Fruit fly (Drosophila melanogaster) whole organism, prepupa: Measurements from ENCODE around the gene Exn.

ENCODE experiments used
- Blimp-1 ChIP-seq: fragments of 200-800 bp; sonication (Bioruptor generic); optimal IDR thresholded peaks from 3 replicates; lab custom pipeline; 2017; ENCODE audit warnings: missing biosample characterization, missing genetic modification characterization, mild to moderate bottlenecking, moderate library complexity, missing genetic modification reagents
- CG10631 ChIP-seq: fragments of 200-800 bp; sonication (Bioruptor generic); optimal IDR thresholded peaks from 2 replicates; lab custom pipeline; 2016; ENCODE audit warnings: missing biosample characterization, missing genetic modification characterization
- CG10669 ChIP-seq: fragments of 200-800 bp; sonication (Bioruptor generic); optimal IDR thresholded peaks from 3 replicates; lab custom pipeline; 2018; ENCODE audit warnings: missing biosample characterization, mild to moderate bottlenecking, missing genetic modification characterization, moderate library complexity
- CG11902 ChIP-seq: fragments of 200-800 bp; sonication (Bioruptor generic); optimal IDR thresholded peaks from 3 replicates; lab custom pipeline; 2016; ENCODE audit warnings: missing biosample characterization, missing genetic modification characterization
- CG16779 ChIP-seq: fragments of 200-800 bp; sonication (Bioruptor generic); optimal IDR thresholded peaks from 3 replicates; lab custom pipeline; 2017; ENCODE audit warnings: missing biosample characterization, mild to moderate bottlenecking, missing genetic modification characterization
- CG3032 ChIP-seq: fragments of 200-800 bp; optimal IDR thresholded peaks from 2 replicates; lab custom pipeline; 2019; ENCODE audit warnings: missing biosample characterization, mild to moderate bottlenecking, missing genetic modification characterization, moderate library complexity
- CG32006 ChIP-seq: fragments of 200-800 bp; sonication (Bioruptor generic); optimal IDR thresholded peaks from 3 replicates; lab custom pipeline; 2017; ENCODE audit warnings: missing biosample characterization, mild to moderate bottlenecking, missing genetic modification characterization
- CG3919 ChIP-seq: fragments of 200-800 bp; sonication (Bioruptor generic); optimal IDR thresholded peaks from 3 replicates; lab custom pipeline; 2016; ENCODE audit warnings: missing biosample characterization, missing genetic modification characterization
- CG6276 ChIP-seq: fragments of 200-800 bp; sonication (Bioruptor generic); optimal IDR thresholded peaks from 2 replicates; lab custom pipeline; 2017; ENCODE audit warnings: missing biosample characterization, mild to moderate bottlenecking, missing genetic modification characterization
- CG6792 ChIP-seq: fragments of 200-800 bp; sonication (Bioruptor generic); optimal IDR thresholded peaks from 3 replicates; lab custom pipeline; 2016; ENCODE audit warnings: missing biosample characterization, missing genetic modification characterization
- CG6854 ChIP-seq: fragments of 200-800 bp; sonication (Bioruptor generic); optimal IDR thresholded peaks from 2 replicates; lab custom pipeline; 2017; ENCODE audit warnings: missing biosample characterization, mild to moderate bottlenecking, missing genetic modification characterization
- CG8632 ChIP-seq: fragments of 200-800 bp; sonication (Bioruptor generic); optimal IDR thresholded peaks from 3 replicates; lab custom pipeline; 2016; ENCODE audit warnings: missing biosample characterization, missing genetic modification characterization
- CG9139 ChIP-seq: fragments of 200-800 bp; sonication (Bioruptor generic); optimal IDR thresholded peaks from 3 replicates; lab custom pipeline; 2017; ENCODE audit warnings: missing biosample characterization, mild to moderate bottlenecking, missing genetic modification characterization
- Eip75B ChIP-seq: fragments of 200-800 bp; sonication (Bioruptor generic); optimal IDR thresholded peaks from 3 replicates; lab custom pipeline; 2016; ENCODE audit warnings: missing biosample characterization, missing genetic modification characterization
- Eip78C ChIP-seq: fragments of 200-800 bp; sonication (Bioruptor generic); peaks from one replicate; lab custom pipeline; 2016; ENCODE audit warnings: missing biosample characterization, missing genetic modification characterization
- Eip93F ChIP-seq: fragments of 200-800 bp; sonication (Bioruptor generic); optimal IDR thresholded peaks from 2 replicates; lab custom pipeline; 2016; ENCODE audit warnings: missing biosample characterization, mild to moderate bottlenecking, missing genetic modification characterization
- Ets21C ChIP-seq: fragments of 200-800 bp; sonication (Bioruptor generic); optimal IDR thresholded peaks from 3 replicates; lab custom pipeline; 2016; ENCODE audit warnings: missing biosample characterization, missing genetic modification characterization
- Ets96B ChIP-seq: fragments of 200-800 bp; optimal IDR thresholded peaks from 2 replicates; lab custom pipeline; 2019; ENCODE audit warnings: missing biosample characterization, mild to moderate bottlenecking, missing genetic modification characterization, moderate library complexity
- Gug ChIP-seq: fragments of 200-800 bp; sonication (Bioruptor generic); IDR thresholded peaks from 2 replicates; pipeline ENCODE4 v1.3.6; 2022; ENCODE audit warnings: missing biosample characterization, missing genetic modification characterization
- Hr39 ChIP-seq: fragments of 200-800 bp; sonication (Bioruptor generic); optimal IDR thresholded peaks from 2 replicates; lab custom pipeline; 2016; ENCODE audit warnings: missing biosample characterization, missing genetic modification characterization
- Hr4 ChIP-seq: fragments of 200-800 bp; sonication (Bioruptor generic); optimal IDR thresholded peaks from 3 replicates; lab custom pipeline; 2016; ENCODE audit warnings: missing biosample characterization, missing genetic modification characterization
- Lpt ChIP-seq: fragments of 200-800 bp; sonication (Bioruptor generic); optimal IDR thresholded peaks from 3 replicates; lab custom pipeline; 2016; ENCODE audit warnings: missing biosample characterization, missing genetic modification characterization
- Met ChIP-seq: fragments of 200-800 bp; sonication (Bioruptor generic); optimal IDR thresholded peaks from 3 replicates; lab custom pipeline; 2016; ENCODE audit warnings: missing biosample characterization, missing genetic modification characterization
- OdsH ChIP-seq: fragments of 200-800 bp; sonication (Bioruptor generic); optimal IDR thresholded peaks from 3 replicates; lab custom pipeline; 2016; ENCODE audit warnings: missing biosample characterization, missing genetic modification characterization
- Smox ChIP-seq: fragments of 200-800 bp; sonication (Bioruptor generic); optimal IDR thresholded peaks from 3 replicates; lab custom pipeline; 2016; ENCODE audit warnings: missing biosample characterization, missing genetic modification characterization
- Sox102F ChIP-seq: fragments of 200-800 bp; sonication (Bioruptor generic); optimal IDR thresholded peaks from 2 replicates; lab custom pipeline; 2016; ENCODE audit warnings: missing biosample characterization, mild to moderate bottlenecking, missing genetic modification characterization
- Sox14 ChIP-seq: fragments of 200-800 bp; sonication (Bioruptor generic); optimal IDR thresholded peaks from 3 replicates; lab custom pipeline; 2016; ENCODE audit warnings: missing biosample characterization, missing genetic modification characterization
- Sox15 ChIP-seq: fragments of 200-800 bp; sonication (Bioruptor generic); optimal IDR thresholded peaks from 3 replicates; lab custom pipeline; 2016; ENCODE audit warnings: missing biosample characterization, missing genetic modification characterization
- achi ChIP-seq: fragments of 200-800 bp; sonication (Bioruptor generic); optimal IDR thresholded peaks from 3 replicates; lab custom pipeline; 2016; ENCODE audit warnings: missing biosample characterization, missing genetic modification characterization
- cyc ChIP-seq: fragments of 200-800 bp; sonication (Bioruptor generic); optimal IDR thresholded peaks from 3 replicates; lab custom pipeline; 2016; ENCODE audit warnings: missing biosample characterization, missing genetic modification characterization
- dac ChIP-seq: fragments of 200-800 bp; sonication (Bioruptor generic); optimal IDR thresholded peaks from 2 replicates; lab custom pipeline; 2017; ENCODE audit warnings: missing biosample characterization, mild to moderate bottlenecking, missing genetic modification characterization
- eg ChIP-seq: fragments of 200-800 bp; sonication (Bioruptor generic); IDR thresholded peaks from 3 replicates; pipeline ENCODE4 v1.3.6; 2022; ENCODE audit warnings: missing biosample characterization, missing genetic modification characterization
- fd59A ChIP-seq: fragments of 200-800 bp; sonication (Bioruptor generic); optimal IDR thresholded peaks from 2 replicates; lab custom pipeline; 2017; ENCODE audit warnings: missing biosample characterization, mild to moderate bottlenecking, missing genetic modification characterization, missing genetic modification reagents
- fd85E ChIP-seq: fragments of 200-800 bp; sonication (Bioruptor generic); optimal IDR thresholded peaks from 3 replicates; lab custom pipeline; 2016; ENCODE audit warnings: missing biosample characterization, missing genetic modification characterization
- lz ChIP-seq: fragments of 200-800 bp; sonication (Bioruptor generic); optimal IDR thresholded peaks from 3 replicates; lab custom pipeline; 2016; ENCODE audit warnings: missing biosample characterization, missing genetic modification characterization
- net ChIP-seq: fragments of 200-800 bp; sonication (Bioruptor generic); optimal IDR thresholded peaks from 3 replicates; lab custom pipeline; 2016; ENCODE audit warnings: missing biosample characterization, missing genetic modification characterization
- pdm3 ChIP-seq: fragments of 200-800 bp; sonication (Bioruptor generic); optimal IDR thresholded peaks from 3 replicates; lab custom pipeline; 2016; ENCODE audit warnings: missing biosample characterization, missing genetic modification characterization
- salr ChIP-seq, 2 experiments: fragments of 200-800 bp; sonication (Bioruptor generic); optimal IDR thresholded peaks; 3 replicates each; lab custom pipeline; 2016 to 2018; ENCODE audit warnings: missing biosample characterization in 2 of 2, missing genetic modification characterization in 2 of 2, mild to moderate bottlenecking in 1 of 2
- ss ChIP-seq, 2 experiments: fragments of 200-800 bp; sonication (Bioruptor generic); optimal IDR thresholded peaks; 2 replicates in 1 of 2; 3 replicates in 1 of 2; lab custom pipeline; 2017 to 2018; ENCODE audit warnings: mild to moderate bottlenecking in 2 of 2, missing biosample characterization in 2 of 2, missing genetic modification characterization in 2 of 2, moderate library complexity in 1 of 2
- topi ChIP-seq: fragments of 200-800 bp; sonication (Bioruptor generic); optimal IDR thresholded peaks from 3 replicates; lab custom pipeline; 2016; ENCODE audit warnings: missing biosample characterization, missing genetic modification characterization
- vri ChIP-seq: fragments of 200-800 bp; sonication (Bioruptor generic); optimal IDR thresholded peaks from 3 replicates; lab custom pipeline; 2016; ENCODE audit warnings: missing biosample characterization, mild to moderate bottlenecking, missing genetic modification characterization

The Exn gene

DNA sequence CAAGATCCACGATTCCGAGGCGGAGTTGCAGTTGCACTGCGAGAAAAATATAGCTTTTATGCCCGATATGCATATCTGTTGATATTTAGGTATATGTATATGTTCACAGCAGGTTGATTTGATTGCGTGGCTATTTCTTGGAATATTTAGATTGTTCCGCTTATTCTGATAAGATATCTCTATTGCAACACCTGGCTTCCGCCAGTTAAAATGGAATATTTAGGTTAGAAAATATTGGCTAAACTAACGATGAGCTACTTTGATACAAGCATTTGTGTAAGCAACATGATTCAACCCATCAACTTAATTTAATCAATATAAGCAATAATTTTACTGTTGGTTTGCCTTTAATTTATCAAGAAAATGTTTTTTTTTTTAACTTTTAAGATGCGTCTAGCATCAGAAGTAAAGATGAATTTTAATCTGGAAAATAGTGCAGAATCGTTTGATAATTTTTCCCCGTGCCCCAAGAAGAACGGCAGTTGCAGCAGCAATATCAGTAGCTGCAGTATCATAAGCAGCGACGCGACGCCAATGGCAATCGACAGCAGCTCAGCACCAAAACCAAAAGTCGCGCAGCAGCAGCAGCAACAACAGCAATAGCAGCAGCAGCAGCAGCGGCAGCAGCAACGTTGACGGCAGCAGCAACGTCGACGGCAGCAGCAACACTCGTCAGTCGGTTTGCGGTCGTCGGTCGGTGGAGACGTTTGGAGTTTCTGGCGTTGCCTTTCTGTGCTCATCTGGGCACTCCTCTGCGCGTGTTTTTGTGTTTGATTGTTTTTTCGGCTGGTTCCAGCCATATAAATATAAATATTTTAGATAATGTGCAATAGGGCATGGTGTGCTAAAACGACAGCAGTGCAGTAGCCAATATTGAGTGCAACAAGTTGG lies 6.1 kb downstream of the Exn start (continued):
- TF ChIP-seq CG10669 (GFP tag; lab: Kevin White, UChicago): peak; percentile 77
- peak; percentile 59 for TF ChIP-seq CG8632 (GFP tag; lab: Kevin White, UChicago)
- TF ChIP-seq CG11902: peak; percentile 57
- TF ChIP-seq CG6276 (GFP tag; lab: Kevin White, UChicago): peak; percentile 62
- no peak for TF ChIP-seq fd85E (GFP tag; lab: Kevin White, UChicago)
- peak; percentile 28 for TF ChIP-seq vri
- TF ChIP-seq lz: peak; percentile 77
- TF ChIP-seq Gug (GFP tag; lab: Robert Waterston, UW): peak; percentile 10; the same call in 1 of the 2 replicates
- peak; percentile 85 for TF ChIP-seq Eip75B
- TF ChIP-seq Eip93F (GFP tag; lab: Kevin White, UChicago): no peak
- TF ChIP-seq cyc (GFP tag; lab: Kevin White, UChicago): peak; percentile 66
- peak; percentile 46 to 59 for TF ChIP-seq ss (GFP tag; optimal IDR thresholded peaks at IDR 0.05; lab: Kevin White, UChicago)
- peak; percentile 81 for TF ChIP-seq CG10631
- TF ChIP-seq CG3919 (GFP tag; lab: Kevin White, UChicago): peak; percentile 63
- no peak for TF ChIP-seq CG6854 (GFP tag; lab: Kevin White, UChicago)
- peak; percentile 68 for TF ChIP-seq Smox
- peak; percentile 32 for TF ChIP-seq Lpt
- TF ChIP-seq Eip78C (GFP tag; lab: Kevin White, UChicago): peak; percentile 96
- peak; percentile 60 for TF ChIP-seq Hr4 (GFP tag; lab: Kevin White, UChicago)
- peak; percentile 73 for TF ChIP-seq CG3032 (tag; lab: Kevin White, UChicago)
- peak; percentile 78 for TF ChIP-seq Sox14 (GFP tag; lab: Kevin White, UChicago)
- peak; percentile 42; the same call in 2 of the 3 replicates for TF ChIP-seq eg (GFP tag; lab: Robert Waterston, UW)
- TF ChIP-seq OdsH (GFP tag; lab: Kevin White, UChicago): peak; percentile 59
- peak; percentile 71 for TF ChIP-seq pdm3
- TF ChIP-seq net (GFP tag; lab: Kevin White, UChicago): peak; percentile 75
- peak; percentile 38 for TF ChIP-seq Sox15
- peak; percentile 66 for TF ChIP-seq Ets21C (GFP tag; lab: Kevin White, UChicago)
- TF ChIP-seq salr (GFP tag; optimal IDR thresholded peaks at IDR 0.05; lab: Kevin White, UChicago): peak; percentile 10 to 90
- TF ChIP-seq Hr39 (GFP tag; lab: Kevin White, UChicago): peak; percentile 78

DNA sequence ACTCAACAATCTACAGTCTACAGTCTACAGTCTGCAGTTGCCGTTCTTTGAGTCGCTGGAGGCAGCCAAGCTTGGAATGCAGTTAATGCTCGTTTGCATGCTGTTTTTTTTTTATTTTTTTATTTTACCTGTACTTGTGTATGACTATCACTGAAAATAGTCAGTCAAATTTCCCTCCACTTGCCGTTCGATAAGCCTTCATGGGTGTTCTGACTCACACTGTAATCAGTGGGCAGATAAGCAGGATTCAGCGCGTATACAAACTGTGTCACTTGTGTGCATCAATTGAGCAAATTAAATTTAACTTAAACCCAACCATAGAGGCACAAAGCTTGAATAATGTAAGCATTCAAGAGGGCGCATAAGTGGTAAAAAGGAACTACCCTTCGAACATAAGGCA lies 7.5 kb downstream of the Exn start:
- TF ChIP-seq Sox102F (GFP tag; lab: Kevin White, UChicago) (no peak), Gug (GFP tag; lab: Robert Waterston, UW) (no peak), lz (no peak), Ets21C (GFP tag; lab: Kevin White, UChicago) (no peak), vri (no peak), CG9139 (GFP tag; lab: Kevin White, UChicago) (no peak), CG10669 (GFP tag; lab: Kevin White, UChicago) (no peak), CG3919 (GFP tag; lab: Kevin White, UChicago) (no peak), Lpt (no peak), CG16779 (tag; lab: Kevin White, UChicago) (no peak), CG6792 (GFP tag; lab: Kevin White, UChicago) (no peak), Ets96B (tag; lab: Kevin White, UChicago) (no peak)

DNA sequence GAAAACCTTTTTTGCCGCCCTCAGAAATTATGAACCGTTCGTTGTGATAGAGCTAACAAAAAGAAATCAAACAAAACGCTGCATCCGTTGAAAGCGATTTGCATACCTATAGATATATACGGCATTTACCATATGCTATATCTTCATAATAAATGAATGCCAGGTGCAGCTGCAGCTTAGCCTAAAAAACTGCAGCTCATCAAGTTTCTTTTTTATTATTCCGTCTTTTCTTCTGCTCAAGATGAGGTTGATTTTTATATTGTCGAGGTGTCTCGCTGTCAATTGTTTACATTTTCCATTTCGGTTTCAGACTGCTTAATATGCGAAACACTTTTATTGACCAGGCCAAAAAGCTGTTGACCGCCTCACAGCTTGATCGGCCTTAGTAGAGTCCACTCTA lies 8.6 kb downstream of the Exn start:
- TF ChIP-seq Sox102F (GFP tag; lab: Kevin White, UChicago): no peak
- no peak for TF ChIP-seq Sox14 (GFP tag; lab: Kevin White, UChicago)
- no peak for TF ChIP-seq Lpt
- no peak for TF ChIP-seq dac
- no peak for TF ChIP-seq Met (GFP tag; lab: Kevin White, UChicago)
- no peak for TF ChIP-seq Eip75B
- no peak for TF ChIP-seq Sox15
- no peak for TF ChIP-seq achi (GFP tag; lab: Kevin White, UChicago)
- no peak for TF ChIP-seq topi (GFP tag; lab: Kevin White, UChicago)
- TF ChIP-seq CG32006 (GFP tag; lab: Kevin White, UChicago): no peak
- no peak for TF ChIP-seq CG6276 (GFP tag; lab: Kevin White, UChicago)
- no peak for TF ChIP-seq Gug (GFP tag; lab: Robert Waterston, UW)
- no peak for TF ChIP-seq Hr39 (GFP tag; lab: Kevin White, UChicago)
- no peak for TF ChIP-seq fd59A (GFP tag; lab: Kevin White, UChicago)
- TF ChIP-seq CG3919 (GFP tag; lab: Kevin White, UChicago): no peak
- TF ChIP-seq Blimp-1 (GFP tag; lab: Kevin White, UChicago): no peak
- TF ChIP-seq net (GFP tag; lab: Kevin White, UChicago): no peak
